Fruit fly (Drosophila melanogaster): Measurements from ENCODE around the gene CG33995.

Gene CG33995

dm6 chr2L:5003670-5004453, 39.2 kb upstream of the CG33995 start:
- TF ChIP-seq fru (GFP tag; optimal IDR thresholded peaks at IDR 0.05) (no peak), Dfd (GFP tag; optimal IDR thresholded peaks at IDR 0.05) (no peak), sage (GFP tag; optimal IDR thresholded peaks at IDR 0.05) (no peak), N (GFP tag; optimal IDR thresholded peaks at IDR 0.05) (peak; percentile 55), dmrt93B (GFP tag; optimal IDR thresholded peaks at IDR 0.05) (no peak), Myc (optimal IDR thresholded peaks at IDR 0.05) (peak; percentile 29)

dm6 chr2L:5004677-5005463, 38.2 kb upstream of the CG33995 start:
- TF ChIP-seq Mio (GFP tag; optimal IDR thresholded peaks at IDR 0.05) (peak; percentile 58), Hr78 (GFP tag; optimal IDR thresholded peaks at IDR 0.05) (no peak), lola (GFP tag; optimal IDR thresholded peaks at IDR 0.05) (no peak), N (GFP tag; optimal IDR thresholded peaks at IDR 0.05) (no peak), rgr (GFP tag; optimal IDR thresholded peaks at IDR 0.05) (peak; percentile 92), Hnf4 (GFP tag; optimal IDR thresholded peaks at IDR 0.05) (peak; percentile 92), br (GFP tag; optimal IDR thresholded peaks at IDR 0.05) (peak; percentile 93), pan (optimal IDR thresholded peaks at IDR 0.05) (no peak), jim (GFP tag; optimal IDR thresholded peaks at IDR 0.05) (no peak), sv (GFP tag; optimal IDR thresholded peaks at IDR 0.05) (peak; percentile 92), Rel (GFP tag; optimal IDR thresholded peaks at IDR 0.05) (peak; percentile 57), Rel (tag; optimal IDR thresholded peaks at IDR 0.05) (peak; percentile 61), woc (GFP tag; optimal IDR thresholded peaks at IDR 0.05) (peak; percentile 87), Vsx2 (GFP tag; optimal IDR thresholded peaks at IDR 0.05; ENCODE audit: partially characterized antibody) (no peak), sage (GFP tag; optimal IDR thresholded peaks at IDR 0.05) (peak; percentile 53), usp (GFP tag; optimal IDR thresholded peaks at IDR 0.05) (no peak), ey (GFP tag; optimal IDR thresholded peaks at IDR 0.05) (peak; percentile 93), Myc (optimal IDR thresholded peaks at IDR 0.05) (no peak), GATAd (GFP tag; optimal IDR thresholded peaks at IDR 0.05) (peak; percentile 5), dl (GFP tag; optimal IDR thresholded peaks at IDR 0.05; ENCODE audit: insufficient read depth in 1 of 2, partially characterized antibody in 2 of 2) (no peak), Dfd (GFP tag; optimal IDR thresholded peaks at IDR 0.05) (no peak), Sp1 (GFP tag; optimal IDR thresholded peaks at IDR 0.05) (peak; percentile 86), CG32264 (GFP tag; optimal IDR thresholded peaks at IDR 0.05) (peak; percentile 83), Dif (GFP tag; optimal IDR thresholded peaks at IDR 0.05; ENCODE audit: partially characterized antibody) (no peak), brk (GFP tag; optimal IDR thresholded peaks at IDR 0.05) (peak; percentile 77), CG9705 (GFP tag; optimal IDR thresholded peaks at IDR 0.05) (peak; percentile 64), Jra (GFP tag; optimal IDR thresholded peaks at IDR 0.05) (peak; percentile 75), h (GFP tag; optimal IDR thresholded peaks at IDR 0.05) (peak; percentile 93), CrebA (GFP tag; optimal IDR thresholded peaks at IDR 0.05; ENCODE audit: borderline replicate concordance) (no peak), dsf (GFP tag; optimal IDR thresholded peaks at IDR 0.05; ENCODE audit: borderline replicate concordance) (no peak), fru (GFP tag; optimal IDR thresholded peaks at IDR 0.05) (peak; percentile 92), foxo (GFP tag; optimal IDR thresholded peaks at IDR 0.05) (peak; percentile 59 to 95), Hr83 (GFP tag; optimal IDR thresholded peaks at IDR 0.05; ENCODE audit: poor library complexity, severe bottlenecking) (no peak), Abd-B (GFP tag; optimal IDR thresholded peaks at IDR 0.05) (no peak), dmrt93B (GFP tag; optimal IDR thresholded peaks at IDR 0.05) (peak; percentile 72), HLH106 (tag; optimal IDR thresholded peaks at IDR 0.05) (peak; percentile 89), psq (GFP tag; optimal IDR thresholded peaks at IDR 0.05) (peak; percentile 83), OdsH (GFP tag; optimal IDR thresholded peaks at IDR 0.05) (peak; percentile 91), tai (GFP tag; optimal IDR thresholded peaks at IDR 0.05) (no peak)
